Worm (Caenorhabditis elegans) whole organism, L4 larva: ENCODE data around the gene C07A4.3.

Experiments used
- hlh-11 ChIP-seq: fragments of 200-800 bp; sonication (Bioruptor generic); optimal IDR thresholded peaks from 2 replicates; lab custom pipeline; 2018; ENCODE audit warnings: mild to moderate bottlenecking, missing genetic modification characterization, missing compliant biosample characterization
- lin-15B ChIP-seq: fragments of 150-350 bp; sonication (generic microtip); optimal IDR thresholded peaks from 3 replicates; lab custom pipeline; 2014; ENCODE audit warnings: missing biosample characterization, missing genetic modification characterization
- lir-3 ChIP-seq: sonication (generic microtip); optimal IDR thresholded peaks from 2 replicates; lab custom pipeline; 2016; ENCODE audit warnings: mild to moderate bottlenecking, missing genetic modification characterization, missing compliant biosample characterization
- nhr-76 ChIP-seq: fragments of 150-350 bp; optimal IDR thresholded peaks from 2 replicates; lab custom pipeline; 2014; ENCODE audit warnings: missing biosample characterization, missing genetic modification characterization
- snpc-4 ChIP-seq: fragments of 150-350 bp; optimal IDR thresholded peaks from 2 replicates; lab custom pipeline; 2014; ENCODE audit warnings: missing biosample characterization, missing genetic modification characterization
- unc-39 ChIP-seq: sonication (generic microtip); optimal IDR thresholded peaks from 2 replicates; lab custom pipeline; 2017; ENCODE audit warnings: missing biosample characterization, missing genetic modification characterization
- zip-2 ChIP-seq: fragments of 150-350 bp; optimal IDR thresholded peaks from 2 replicates; lab custom pipeline; 2014; ENCODE audit warnings: missing biosample characterization, missing genetic modification characterization
- ztf-7 ChIP-seq: fragments of 150-350 bp; optimal IDR thresholded peaks from 2 replicates; lab custom pipeline; 2014; ENCODE audit warnings: missing biosample characterization, missing genetic modification characterization

ce11 chrX:10204313-10205063 is 29.7 kb downstream of the C07A4.3 start:
- TF ChIP-seq ztf-7 (tag; lab: Kevin White, UChicago) (no peak), lir-3 (no peak), zip-2 (tag; lab: Kevin White, UChicago) (no peak), lin-15B (no peak), snpc-4 (tag; lab: Kevin White, UChicago) (no peak), unc-39 (tag; lab: Kevin White, UChicago) (no peak), nhr-76 (tag; lab: Kevin White, UChicago) (no peak), hlh-11 (tag; lab: Kevin White, UChicago) (no peak)
